Worm (Caenorhabditis elegans) whole organism, L1 larva: ENCODE results near the gene F55B11.7.
"Not testable (repeated sequence)": the region's sequence is repeated elsewhere in the genome, so short reads cannot be mapped to it uniquely, and the experiment has no call there.

Experiments used
- C04F5.9 ChIP-seq: sonication (generic microtip); optimal IDR thresholded peaks from 2 replicates; lab custom pipeline; 2016; ENCODE audit warnings: missing genetic modification characterization, missing compliant biosample characterization
- C16A3.4 ChIP-seq: fragments of 150-350 bp; optimal IDR thresholded peaks from 2 replicates; lab custom pipeline; 2014; ENCODE audit warnings: missing biosample characterization, missing genetic modification characterization
- C34B4.2 ChIP-seq: sonication (generic microtip); optimal IDR thresholded peaks from 2 replicates; lab custom pipeline; 2017; ENCODE audit warnings: mild to moderate bottlenecking, missing genetic modification characterization, missing compliant biosample characterization
- aly-2 ChIP-seq: fragments of 150-350 bp; optimal IDR thresholded peaks from 2 replicates; lab custom pipeline; 2014; ENCODE audit warnings: missing biosample characterization, missing genetic modification characterization
- ceh-63 ChIP-seq: fragments of 200-800 bp; sonication (Bioruptor generic); optimal IDR thresholded peaks from 2 replicates; lab custom pipeline; 2018; ENCODE audit warnings: mild to moderate bottlenecking, missing genetic modification characterization, missing compliant biosample characterization
- ceh-8 ChIP-seq: fragments of 200-800 bp; sonication (Bioruptor generic); optimal IDR thresholded peaks from 2 replicates; lab custom pipeline; 2018; ENCODE audit warnings: mild to moderate bottlenecking, missing genetic modification characterization, moderate library complexity, missing compliant biosample characterization
- ceh-82 ChIP-seq, 3 experiments: fragments of 150-350 bp in 1 of 3; sonication (generic microtip) in 2 of 3; optimal IDR thresholded peaks; 2 replicates each; lab custom pipeline; 2014 to 2017; ENCODE audit warnings: missing biosample characterization in 3 of 3, missing genetic modification characterization in 3 of 3
- ceh-88 ChIP-seq: fragments of 200-800 bp; sonication (Bioruptor generic); IDR thresholded peaks from 2 replicates; pipeline ENCODE4 v1.3.6; 2022; ENCODE audit warnings: missing genetic modification characterization, missing compliant biosample characterization
- dsc-1 ChIP-seq: sonication (generic microtip); optimal IDR thresholded peaks from 2 replicates; lab custom pipeline; 2016; ENCODE audit warnings: mild to moderate bottlenecking, missing genetic modification characterization, missing compliant biosample characterization
- efl-1 ChIP-seq, 4 experiments: fragments of 150-350 bp; optimal IDR thresholded peaks in 3 of 4; peaks in 1 of 4; 1 replicate in 1 of 4; 2 replicates in 3 of 4; lab custom pipeline; 2014; ENCODE audit warnings: missing biosample characterization in 2 of 4, missing genetic modification characterization in 2 of 4, missing genetic modification reagents in 2 of 4
- egl-13 ChIP-seq: sonication (generic microtip); optimal IDR thresholded peaks from 2 replicates; lab custom pipeline; 2016; ENCODE audit warnings: missing genotype, missing genetic modification reagents, missing genetic modification characterization, missing compliant biosample characterization
- elt-2 ChIP-seq: sonication (generic microtip); optimal IDR thresholded peaks from 2 replicates; lab custom pipeline; 2016; ENCODE audit warnings: missing genetic modification characterization, mild to moderate bottlenecking, inconsistent platforms, missing compliant biosample characterization, missing genetic modification reagents
- elt-3 ChIP-seq, 6 experiments: fragments of 150-350 bp in 1 of 6; sonication (generic microtip); optimal IDR thresholded peaks; 2 replicates each; lab custom pipeline; 2017 to 2018; ENCODE audit warnings: missing biosample characterization in 6 of 6, missing genetic modification characterization in 6 of 6, inconsistent platforms in 1 of 6
- fkh-4 ChIP-seq: sonication (generic microtip); optimal IDR thresholded peaks from 2 replicates; lab custom pipeline; 2016; ENCODE audit warnings: missing compliant biosample characterization, missing genetic modification characterization, borderline replicate concordance
- fos-1 ChIP-seq: fragments of 150-350 bp; optimal IDR thresholded peaks from 2 replicates; lab custom pipeline; 2014; ENCODE audit warnings: missing biosample characterization, missing genetic modification characterization
- hlh-4 ChIP-seq: sonication (generic microtip); optimal IDR thresholded peaks from 2 replicates; lab custom pipeline; 2016; ENCODE audit warnings: mild to moderate bottlenecking, missing genetic modification characterization, missing compliant biosample characterization
- irx-1 ChIP-seq: sonication (generic microtip); optimal IDR thresholded peaks from 2 replicates; lab custom pipeline; 2016; ENCODE audit warnings: missing genetic modification characterization, missing compliant biosample characterization
- lin-14 ChIP-seq: fragments of 200-800 bp; sonication (Bioruptor generic); optimal IDR thresholded peaks from 2 replicates; lab custom pipeline; 2018; ENCODE audit warnings: mild to moderate bottlenecking, missing genetic modification characterization, moderate library complexity, missing compliant biosample characterization
- lin-39 ChIP-seq: fragments of 150-350 bp; optimal IDR thresholded peaks from 2 replicates; lab custom pipeline; 2014; ENCODE audit warnings: missing biosample characterization, missing genetic modification reagents, missing genetic modification characterization
- lir-3 ChIP-seq: sonication (generic microtip); optimal IDR thresholded peaks from 2 replicates; lab custom pipeline; 2016; ENCODE audit warnings: mild to moderate bottlenecking, missing genetic modification characterization, moderate library complexity, missing compliant biosample characterization; ENCODE audit not compliant: poor library complexity
- lsy-2 ChIP-seq, 2 experiments: fragments of 150-350 bp; optimal IDR thresholded peaks; 2 replicates each; lab custom pipeline; 2014; ENCODE audit warnings: missing biosample characterization in 2 of 2, missing genetic modification characterization in 2 of 2
- mdl-1 ChIP-seq, 2 experiments: fragments of 150-350 bp; optimal IDR thresholded peaks; 2 replicates each; lab custom pipeline; 2014 to 2017; ENCODE audit warnings: missing biosample characterization in 2 of 2, missing genetic modification characterization in 2 of 2, inconsistent platforms in 1 of 2
- mef-2 ChIP-seq: fragments of 150-350 bp; optimal IDR thresholded peaks from 2 replicates; lab custom pipeline; 2014; ENCODE audit warnings: missing biosample characterization, missing genetic modification characterization
- nhr-11 ChIP-seq: fragments of 150-350 bp; optimal IDR thresholded peaks from 2 replicates; lab custom pipeline; 2014; ENCODE audit warnings: missing biosample characterization, missing genetic modification characterization
- nhr-19 ChIP-seq: fragments of 200-800 bp; sonication (Bioruptor generic); conservative IDR thresholded peaks from 2 replicates; pipeline ENCODE4 v1.3.6; 2022; ENCODE audit warnings: missing genetic modification characterization, missing compliant biosample characterization
- nhr-237 ChIP-seq: fragments of 150-350 bp; optimal IDR thresholded peaks from 2 replicates; lab custom pipeline; 2014; ENCODE audit warnings: missing biosample characterization, missing genetic modification characterization
- nhr-47 ChIP-seq: sonication (generic microtip); optimal IDR thresholded peaks from 2 replicates; lab custom pipeline; 2016; ENCODE audit warnings: mild to moderate bottlenecking, missing genetic modification characterization, moderate library complexity, missing compliant biosample characterization
- nhr-71 ChIP-seq: sonication (generic microtip); optimal IDR thresholded peaks from 2 replicates; lab custom pipeline; 2016; ENCODE audit warnings: mild to moderate bottlenecking, missing genetic modification characterization, moderate library complexity, missing compliant biosample characterization
- nhr-85 ChIP-seq: sonication (generic microtip); peaks from one replicate; lab custom pipeline; 2016; ENCODE audit warnings: missing genetic modification characterization, inconsistent platforms, missing compliant biosample characterization
- nhr-90 ChIP-seq: sonication (generic microtip); optimal IDR thresholded peaks from 2 replicates; lab custom pipeline; 2016; ENCODE audit warnings: mild to moderate bottlenecking, missing genetic modification characterization, missing compliant biosample characterization; ENCODE audit not compliant: poor library complexity
- pag-3 ChIP-seq: sonication (generic microtip); optimal IDR thresholded peaks from 2 replicates; lab custom pipeline; 2017; ENCODE audit warnings: missing genetic modification characterization, mild to moderate bottlenecking, missing compliant biosample characterization, antibody characterized with exemption, borderline replicate concordance; ENCODE audit not compliant: insufficient read depth
- pax-3 ChIP-seq: fragments of 200-800 bp; sonication (Bioruptor generic); optimal IDR thresholded peaks from 2 replicates; lab custom pipeline; 2018; ENCODE audit warnings: mild to moderate bottlenecking, missing genetic modification characterization, moderate library complexity, missing compliant biosample characterization
- snpc-4 ChIP-seq: fragments of 150-350 bp; optimal IDR thresholded peaks from 2 replicates; lab custom pipeline; 2014; ENCODE audit warnings: missing biosample characterization, missing genetic modification characterization
- sptf-1 ChIP-seq: fragments of 150-350 bp; optimal IDR thresholded peaks from 2 replicates; lab custom pipeline; 2014; ENCODE audit warnings: missing biosample characterization, missing genetic modification characterization
- swsn-7 ChIP-seq: sonication (generic microtip); optimal IDR thresholded peaks from 2 replicates; lab custom pipeline; 2016; ENCODE audit warnings: missing genetic modification characterization, missing compliant biosample characterization
- unc-130 ChIP-seq: fragments of 150-350 bp; optimal IDR thresholded peaks from 2 replicates; lab custom pipeline; 2017; ENCODE audit warnings: missing biosample characterization, missing genetic modification characterization, inconsistent platforms
- unc-62 ChIP-seq: fragments of 150-350 bp; optimal IDR thresholded peaks from 2 replicates; lab custom pipeline; 2014; ENCODE audit warnings: missing biosample characterization, missing genetic modification reagents, missing genetic modification characterization
- unc-98 ChIP-seq: fragments of 200-800 bp; sonication (Bioruptor generic); IDR thresholded peaks from 2 replicates; pipeline ENCODE4 v1.3.6; 2022; ENCODE audit warnings: missing genetic modification characterization, missing compliant biosample characterization
- vab-15 ChIP-seq: sonication (generic microtip); optimal IDR thresholded peaks from 2 replicates; lab custom pipeline; 2017; ENCODE audit warnings: missing genotype, mild to moderate bottlenecking, missing genetic modification characterization, missing compliant biosample characterization
- ztf-11 ChIP-seq, 2 experiments: sonication (generic microtip); optimal IDR thresholded peaks; 2 replicates each; lab custom pipeline; 2016 to 2017; ENCODE audit warnings: missing genetic modification characterization in 2 of 2, missing biosample characterization in 1 of 2, missing compliant biosample characterization in 1 of 2

Gene F55B11.7

ce11 chrIV:14435902-14436301, 14.1 kb upstream of the F55B11.7 start:
- TF ChIP-seq lin-39 (tag; lab: Kevin White, UChicago) (no peak), fkh-4 (tag; lab: Kevin White, UChicago) (no peak), hlh-4 (tag; lab: Kevin White, UChicago) (no peak), pag-3 (no peak), lir-3 (tag; lab: Kevin White, UChicago) (no peak), snpc-4 (tag; lab: Kevin White, UChicago) (no peak), aly-2 (tag; lab: Kevin White, UChicago) (no peak), unc-130 (tag; lab: Kevin White, UChicago) (no peak), unc-62 (GFP tag; lab: Kevin White, UChicago) (no peak), C04F5.9 (no peak), lsy-2 (tag; optimal IDR thresholded peaks at IDR 0.05; lab: Kevin White, UChicago) (no peak), mef-2 (tag; lab: Kevin White, UChicago) (no peak), ceh-88 (GFP tag; lab: Robert Waterston, UW) (no peak)

DNA sequence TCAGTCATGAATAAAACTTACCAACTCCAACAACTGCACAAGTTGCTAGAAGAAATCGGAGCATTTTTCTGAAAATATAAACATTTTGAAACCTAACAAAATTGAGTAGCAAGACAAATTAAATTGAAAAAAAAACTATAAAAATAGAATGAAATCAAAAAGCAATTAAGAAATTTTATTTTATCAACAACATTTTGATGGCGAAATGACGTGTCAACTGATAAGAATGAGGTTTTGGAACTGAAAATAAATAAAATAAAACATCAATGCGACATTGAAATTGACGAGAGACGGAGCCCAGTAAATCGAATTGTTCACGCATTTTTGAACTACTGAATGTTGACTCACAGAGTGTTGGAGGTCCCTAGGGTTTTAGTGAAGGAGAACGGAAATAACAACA, 9.0 kb upstream of the F55B11.7 start, which contains the start of gene F55B11.4:
F55B11.4 (minus strand) TSS at position 68 of the 400 bp plus-strand sequence.
- TF ChIP-seq efl-1 (optimal IDR thresholded peaks at IDR 0.05; lab: Kevin White, UChicago) (no peak), efl-1 (GFP tag; optimal IDR thresholded peaks at IDR 0.05 in 1 of 2; lab: Kevin White, UChicago) (peak in 1 of 2 experiments; percentile 64), ceh-63 (GFP tag; lab: Kevin White, UChicago) (no peak), mdl-1 (tag; optimal IDR thresholded peaks at IDR 0.05; lab: Kevin White, UChicago) (no peak), elt-3 (tag; optimal IDR thresholded peaks at IDR 0.05; lab: Kevin White, UChicago) (no peak), swsn-7 (no peak), elt-2 (tag; lab: Kevin White, UChicago) (peak; percentile 83), pax-3 (tag; lab: Kevin White, UChicago) (no peak), nhr-85 (tag; lab: Kevin White, UChicago) (peak; percentile 21), egl-13 (no peak), snpc-4 (tag; lab: Kevin White, UChicago) (no peak), ztf-11 (tag; optimal IDR thresholded peaks at IDR 0.05; lab: Kevin White, UChicago) (no peak), nhr-19 (GFP tag; lab: Robert Waterston, UW) (no peak), C16A3.4 (tag; lab: Kevin White, UChicago) (no peak)

DNA sequence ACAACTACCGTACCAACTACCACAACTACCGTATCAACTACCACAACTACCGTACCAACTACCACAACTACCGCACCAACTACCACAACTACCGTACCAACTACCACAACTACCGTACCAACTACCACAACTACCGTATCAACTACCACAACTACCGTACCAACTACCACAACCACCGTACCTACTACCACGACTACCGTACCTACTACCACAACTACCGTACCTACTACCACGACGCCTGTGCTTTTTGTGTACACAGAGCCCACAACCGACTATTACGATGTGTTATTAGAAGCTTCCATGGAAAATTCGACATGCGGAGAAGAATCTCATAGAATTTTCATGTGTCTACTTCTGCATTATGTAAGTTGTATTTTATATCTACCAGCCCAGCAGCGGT, 5.6 kb upstream of the F55B11.7 start, which contains the start of gene F55B11.5:
F55B11.5 (plus strand) TSS at position 301 of the 400 bp plus-strand sequence.
- TF ChIP-seq sptf-1; unc-98 (GFP tag; lab: Robert Waterston, UW); C34B4.2 (tag; lab: Kevin White, UChicago): not testable (repeated sequence)

DNA sequence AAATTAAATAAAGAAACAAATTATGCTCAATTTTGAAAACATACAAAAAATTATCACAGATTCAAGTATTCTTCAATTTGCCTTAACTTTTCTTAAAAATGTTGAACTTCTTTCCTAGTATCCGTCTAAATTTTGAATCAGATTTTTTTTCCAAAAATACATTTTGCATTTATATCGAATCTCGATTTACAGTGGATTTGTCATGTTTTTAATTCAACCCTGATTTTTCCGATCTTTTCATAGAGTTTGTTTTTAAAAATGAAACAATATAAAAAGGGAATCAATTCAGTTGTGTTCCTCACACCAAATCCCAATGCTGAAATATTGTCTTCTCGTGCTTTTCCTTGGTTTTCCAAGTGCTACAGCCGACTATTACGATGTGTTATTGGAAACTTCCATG, 2.6 kb upstream of the F55B11.7 start, which contains the start of gene F55B11.3:
F55B11.3 (plus strand) TSS at position 301 of the 400 bp plus-strand sequence.
- TF ChIP-seq lin-14 = no peak
- TF ChIP-seq ceh-82 (tag; optimal IDR thresholded peaks at IDR 0.05; lab: Kevin White, UChicago) = no peak
- TF ChIP-seq nhr-47 = no peak
- TF ChIP-seq dsc-1 (tag; lab: Kevin White, UChicago) = no peak
- TF ChIP-seq ceh-8 = no peak
- no peak for TF ChIP-seq unc-98 (GFP tag; lab: Robert Waterston, UW)
- TF ChIP-seq vab-15 (tag; lab: Kevin White, UChicago) = no peak
- TF ChIP-seq nhr-90 (tag; lab: Kevin White, UChicago) = no peak
- TF ChIP-seq pax-3 (tag; lab: Kevin White, UChicago) = no peak
- TF ChIP-seq irx-1 (tag; lab: Kevin White, UChicago) = no peak
- TF ChIP-seq nhr-11 = no peak
- TF ChIP-seq lin-39 (tag; lab: Kevin White, UChicago) = no peak
- TF ChIP-seq nhr-237 (tag; lab: Kevin White, UChicago) = no peak
- TF ChIP-seq nhr-85 (tag; lab: Kevin White, UChicago) = no peak
- TF ChIP-seq nhr-71 (tag; lab: Kevin White, UChicago) = no peak
- TF ChIP-seq fos-1 (tag; lab: Kevin White, UChicago) = no peak
